Fruit fly (Drosophila melanogaster): Measurements from ENCODE around the gene GstD9.

- no peak for TF ChIP-seq CG8478 (optimal IDR thresholded peaks at IDR 0.05)
- TF ChIP-seq CTCF (optimal IDR thresholded peaks at IDR 0.05): no peak
Measured at dm6 chr3R:12367464-12367863, at the start of gene GstD9.
